Worm (Caenorhabditis elegans): Measurements from ENCODE around the gene col-36.

DNA sequence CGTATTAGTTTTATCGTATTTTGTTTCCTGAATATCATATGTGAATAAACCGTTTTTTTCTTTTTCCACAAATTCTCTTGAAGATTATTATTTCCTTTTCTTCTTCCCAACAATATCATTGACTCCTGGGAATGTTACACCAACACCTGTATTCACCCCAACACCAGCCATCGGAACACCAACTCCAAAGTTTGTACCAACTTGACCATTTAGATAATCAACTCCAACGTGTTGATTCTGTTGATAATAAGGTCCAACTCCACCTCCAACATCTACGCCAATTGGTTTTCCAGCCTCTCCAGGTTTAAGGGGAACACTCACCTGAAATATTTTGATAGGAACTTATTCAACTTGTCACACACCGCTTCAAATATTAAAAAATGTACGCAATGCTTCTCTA lies 28.8 kb upstream of the col-36 start:
- TF ChIP-seq ama-1 (optimal IDR thresholded peaks at IDR 0.05), result no peak
- TF ChIP-seq aly-1 (tag; optimal IDR thresholded peaks at IDR 0.05), result no peak

Data from whole organism, early embryonic.